Fruit fly (Drosophila melanogaster) whole organism, embryonic: ENCODE data around the gene sno.

ENCODE experiments used
- Atf3 ChIP-seq: fragments of 200-800 bp; sonication (Bioruptor generic); optimal IDR thresholded peaks from 3 replicates; lab custom pipeline; 2016; ENCODE audit warnings: missing biosample characterization, missing genetic modification characterization
- B-H2 ChIP-seq: fragments of 200-800 bp; sonication (Bioruptor generic); optimal IDR thresholded peaks from 2 replicates; lab custom pipeline; 2018; ENCODE audit warnings: missing biosample characterization, mild to moderate bottlenecking, missing genetic modification characterization
- CG12391 ChIP-seq: fragments of 200-800 bp; sonication (Bioruptor generic); optimal IDR thresholded peaks from 3 replicates; lab custom pipeline; 2018; ENCODE audit warnings: missing biosample characterization, mild to moderate bottlenecking, missing genetic modification characterization, moderate library complexity
- CG12659 ChIP-seq: fragments of 200-800 bp; sonication (Bioruptor generic); optimal IDR thresholded peaks from 3 replicates; lab custom pipeline; 2017; ENCODE audit warnings: mild to moderate bottlenecking, missing biosample characterization, missing genetic modification reagents, missing genetic modification characterization
- CG13624 ChIP-seq: fragments of 200-800 bp; sonication (Bioruptor generic); optimal IDR thresholded peaks from 2 replicates; lab custom pipeline; 2016; ENCODE audit warnings: missing biosample characterization, missing genetic modification characterization
- CG15479 ChIP-seq: fragments of 200-800 bp; sonication (Bioruptor generic); optimal IDR thresholded peaks from 3 replicates; lab custom pipeline; 2019; ENCODE audit warnings: missing biosample characterization, mild to moderate bottlenecking, missing genetic modification characterization, moderate library complexity
- CG1647 ChIP-seq: fragments of 200-800 bp; sonication (Bioruptor generic); optimal IDR thresholded peaks from 3 replicates; lab custom pipeline; 2016; ENCODE audit warnings: missing biosample characterization, missing genetic modification characterization
- CG17186 ChIP-seq: fragments of 200-800 bp; sonication (Bioruptor generic); optimal IDR thresholded peaks from 3 replicates; lab custom pipeline; 2017; ENCODE audit warnings: missing biosample characterization, missing genetic modification reagents, missing genetic modification characterization
- CG17385 ChIP-seq: fragments of 200-800 bp; sonication (Bioruptor generic); optimal IDR thresholded peaks from 3 replicates; lab custom pipeline; 2018; ENCODE audit warnings: missing biosample characterization, mild to moderate bottlenecking, missing genetic modification characterization
- CG1792 ChIP-seq: fragments of 200-800 bp; sonication (Bioruptor generic); optimal IDR thresholded peaks from 2 replicates; lab custom pipeline; 2016; ENCODE audit warnings: missing biosample characterization, missing genetic modification characterization
- CG2889 ChIP-seq: fragments of 200-800 bp; sonication (Bioruptor generic); IDR thresholded peaks from 3 replicates; pipeline ENCODE4 v1.3.6; 2022; ENCODE audit warnings: missing biosample characterization, missing genetic modification characterization
- CG3838 ChIP-seq: fragments of 200-800 bp; sonication (Bioruptor generic); optimal IDR thresholded peaks from 3 replicates; lab custom pipeline; 2016; ENCODE audit warnings: missing biosample characterization, missing genetic modification characterization
- CG5180 ChIP-seq: fragments of 200-800 bp; sonication (Bioruptor generic); optimal IDR thresholded peaks from 3 replicates; lab custom pipeline; 2017; ENCODE audit warnings: missing biosample characterization, missing genetic modification characterization, mild to moderate bottlenecking, moderate library complexity, missing genetic modification reagents
- CG6765 ChIP-seq: fragments of 200-800 bp; sonication (Bioruptor generic); optimal IDR thresholded peaks from 3 replicates; lab custom pipeline; 2017; ENCODE audit warnings: missing biosample characterization, mild to moderate bottlenecking, missing genetic modification characterization
- CG8281 ChIP-seq: fragments of 200-800 bp; sonication (Bioruptor generic); optimal IDR thresholded peaks from 2 replicates; lab custom pipeline; 2018; ENCODE audit warnings: missing biosample characterization, mild to moderate bottlenecking, missing genetic modification characterization, moderate library complexity
- CG8359 ChIP-seq: fragments of 200-800 bp; sonication (Bioruptor generic); optimal IDR thresholded peaks from 2 replicates; lab custom pipeline; 2017; ENCODE audit warnings: missing biosample characterization, mild to moderate bottlenecking, missing genetic modification characterization, borderline replicate concordance
- CG9932 ChIP-seq: fragments of 200-800 bp; sonication (Bioruptor generic); IDR thresholded peaks from 2 replicates; pipeline ENCODE4 v1.3.6; 2022; ENCODE audit warnings: missing biosample characterization, missing genetic modification characterization
- D19A ChIP-seq: fragments of 200-800 bp; optimal IDR thresholded peaks from 3 replicates; lab custom pipeline; 2019; ENCODE audit warnings: missing biosample characterization, mild to moderate bottlenecking, missing genetic modification characterization, moderate library complexity
- Drgx ChIP-seq: fragments of 200-800 bp; sonication (Bioruptor generic); IDR thresholded peaks from 2 replicates; pipeline ENCODE4 v1.3.6; 2022; ENCODE audit warnings: missing biosample characterization, missing genetic modification characterization
- E2f2 ChIP-seq: fragments of 200-800 bp; sonication (Bioruptor generic); IDR thresholded peaks from 2 replicates; pipeline ENCODE4 v1.3.6; 2022; ENCODE audit warnings: missing biosample characterization, missing genetic modification characterization
- Ets97D ChIP-seq: fragments of 200-800 bp; sonication (Bioruptor generic); optimal IDR thresholded peaks from 3 replicates; lab custom pipeline; 2016; ENCODE audit warnings: missing biosample characterization, missing genetic modification characterization
- HmgZ ChIP-seq: fragments of 200-800 bp; sonication (Bioruptor generic); optimal IDR thresholded peaks from 2 replicates; lab custom pipeline; 2018; ENCODE audit warnings: missing biosample characterization, mild to moderate bottlenecking, missing genetic modification characterization
- Hr3 ChIP-seq: fragments of 200-800 bp; sonication (Bioruptor generic); optimal IDR thresholded peaks from 3 replicates; lab custom pipeline; 2016; ENCODE audit warnings: missing biosample characterization, missing genetic modification characterization
- Hr51 ChIP-seq, 2 experiments: fragments of 200-800 bp; sonication (Bioruptor generic); optimal IDR thresholded peaks; 2 replicates in 1 of 2; 3 replicates in 1 of 2; lab custom pipeline; 2016 to 2018; ENCODE audit warnings: missing biosample characterization in 2 of 2, missing genetic modification characterization in 2 of 2, mild to moderate bottlenecking in 1 of 2, moderate library complexity in 1 of 2
- Jarid2 ChIP-seq: fragments of 200-800 bp; sonication (Bioruptor generic); optimal IDR thresholded peaks from 3 replicates; lab custom pipeline; 2017; ENCODE audit warnings: mild to moderate bottlenecking, missing biosample characterization, missing genetic modification reagents, missing genetic modification characterization
- Meics ChIP-seq: fragments of 200-800 bp; sonication (Bioruptor generic); optimal IDR thresholded peaks from 2 replicates; lab custom pipeline; 2017; ENCODE audit warnings: missing biosample characterization, mild to moderate bottlenecking, missing genetic modification characterization
- Rfx ChIP-seq: fragments of 200-800 bp; sonication (Bioruptor generic); IDR thresholded peaks from 2 replicates; pipeline ENCODE4 v1.3.6; 2022; ENCODE audit warnings: missing biosample characterization, missing genetic modification characterization
- Sry-δ ChIP-seq: fragments of 200-800 bp; sonication (Bioruptor generic); optimal IDR thresholded peaks from 2 replicates; lab custom pipeline; 2016; ENCODE audit warnings: missing biosample characterization, missing genetic modification characterization
- Vsx1 ChIP-seq: fragments of 200-800 bp; sonication (Bioruptor generic); optimal IDR thresholded peaks from 2 replicates; lab custom pipeline; 2017; ENCODE audit warnings: missing biosample characterization, mild to moderate bottlenecking, missing genetic modification characterization, missing genetic modification reagents
- cad ChIP-seq: fragments of >200 bp; optimal IDR thresholded peaks from 2 replicates; lab custom pipeline; 2017; ENCODE audit warnings: missing biosample characterization, missing genetic modification characterization
- dysf ChIP-seq: fragments of 200-800 bp; sonication (Bioruptor generic); IDR thresholded peaks from 3 replicates; pipeline ENCODE4 v1.3.6; 2022; ENCODE audit warnings: missing biosample characterization, missing genetic modification characterization
- gro ChIP-seq: fragments of 200-800 bp; sonication (Bioruptor generic); optimal IDR thresholded peaks from 2 replicates; lab custom pipeline; 2016; ENCODE audit warnings: missing biosample characterization, missing genetic modification characterization
- gsb-n ChIP-seq: fragments of 200-800 bp; sonication (Bioruptor generic); optimal IDR thresholded peaks from 3 replicates; lab custom pipeline; 2018; ENCODE audit warnings: missing biosample characterization, mild to moderate bottlenecking, missing genetic modification characterization
- hkb ChIP-seq, 2 experiments: fragments of 200-800 bp in 1 of 2; fragments of >200 bp in 1 of 2; sonication (Bioruptor generic) in 1 of 2; IDR thresholded peaks in 1 of 2; optimal IDR thresholded peaks in 1 of 2; 2 replicates each; pipeline versions ENCODE4 v1.3.6 to Lab custom; 2017 to 2022; ENCODE audit warnings: missing biosample characterization in 1 of 2, missing genetic modification characterization in 1 of 2
- hth ChIP-seq: fragments of >200 bp; optimal IDR thresholded peaks from 2 replicates; lab custom pipeline; 2017; ENCODE audit warnings: inconsistent platforms
- ind ChIP-seq: fragments of 200-800 bp; sonication (Bioruptor generic); optimal IDR thresholded peaks from 3 replicates; lab custom pipeline; 2016; ENCODE audit warnings: missing biosample characterization, missing genetic modification characterization
- kah ChIP-seq: fragments of 200-800 bp; sonication (Bioruptor generic); optimal IDR thresholded peaks from 2 replicates; lab custom pipeline; 2018; ENCODE audit warnings: missing biosample characterization, mild to moderate bottlenecking, missing genetic modification characterization
- nerfin-1 ChIP-seq: fragments of 200-800 bp; sonication (Bioruptor generic); optimal IDR thresholded peaks from 3 replicates; lab custom pipeline; 2019; ENCODE audit warnings: missing biosample characterization, mild to moderate bottlenecking, missing genetic modification characterization, moderate library complexity
- onecut ChIP-seq: fragments of 200-800 bp; sonication (Bioruptor generic); IDR thresholded peaks from 2 replicates; pipeline ENCODE4 v1.3.6; 2022; ENCODE audit warnings: missing biosample characterization, missing genetic modification characterization
- sens ChIP-seq: fragments of 200-800 bp; sonication (Bioruptor generic); peaks from one replicate; lab custom pipeline; 2016; ENCODE audit warnings: missing biosample characterization, missing genetic modification characterization
- sima ChIP-seq: fragments of 200-800 bp; sonication (Bioruptor generic); optimal IDR thresholded peaks from 2 replicates; lab custom pipeline; 2016; ENCODE audit warnings: missing biosample characterization, missing genetic modification characterization
- sisA ChIP-seq: fragments of 200-800 bp; sonication (Bioruptor generic); IDR thresholded peaks from 2 replicates; pipeline ENCODE4 v1.3.6; 2022; ENCODE audit warnings: missing biosample characterization, missing genetic modification characterization
- so ChIP-seq: fragments of 200-800 bp; sonication (Bioruptor generic); IDR thresholded peaks from 3 replicates; pipeline ENCODE4 v1.3.6; 2022; ENCODE audit warnings: missing biosample characterization, missing genetic modification characterization
- sob ChIP-seq: fragments of 200-800 bp; sonication (Bioruptor generic); IDR thresholded peaks from 2 replicates; pipeline ENCODE4 v1.3.6; 2022; ENCODE audit warnings: missing biosample characterization, missing genetic modification characterization
- tio ChIP-seq: fragments of 200-800 bp; sonication (Bioruptor generic); optimal IDR thresholded peaks from 2 replicates; lab custom pipeline; 2017; ENCODE audit warnings: missing biosample characterization, missing genetic modification characterization, inconsistent platforms
- unpg ChIP-seq: fragments of 200-800 bp; sonication (Bioruptor generic); optimal IDR thresholded peaks from 3 replicates; lab custom pipeline; 2018; ENCODE audit warnings: missing biosample characterization, mild to moderate bottlenecking, missing genetic modification characterization, moderate library complexity
- vfl ChIP-seq: fragments of 200-800 bp; sonication (Bioruptor generic); optimal IDR thresholded peaks from 2 replicates; lab custom pipeline; 2016; ENCODE audit warnings: missing biosample characterization, missing genetic modification characterization
- wdn ChIP-seq: fragments of 200-800 bp; sonication (Bioruptor generic); IDR thresholded peaks from 2 replicates; pipeline ENCODE4 v1.3.6; 2022; ENCODE audit warnings: missing biosample characterization, missing genetic modification characterization
- wor ChIP-seq: fragments of 200-800 bp; sonication (Bioruptor generic); IDR thresholded peaks from 2 replicates; pipeline ENCODE4 v1.3.6; 2022; ENCODE audit warnings: missing biosample characterization, missing genetic modification characterization
- zf30C ChIP-seq: fragments of 200-800 bp; sonication (Bioruptor generic); optimal IDR thresholded peaks from 3 replicates; lab custom pipeline; 2018; ENCODE audit warnings: missing biosample characterization, mild to moderate bottlenecking, missing genetic modification characterization
- zfh1 ChIP-seq: fragments of 200-800 bp; sonication (Bioruptor generic); IDR thresholded peaks from 3 replicates; pipeline ENCODE4 v1.3.6; 2022; ENCODE audit warnings: missing biosample characterization, missing genetic modification characterization

Gene sno

DNA sequence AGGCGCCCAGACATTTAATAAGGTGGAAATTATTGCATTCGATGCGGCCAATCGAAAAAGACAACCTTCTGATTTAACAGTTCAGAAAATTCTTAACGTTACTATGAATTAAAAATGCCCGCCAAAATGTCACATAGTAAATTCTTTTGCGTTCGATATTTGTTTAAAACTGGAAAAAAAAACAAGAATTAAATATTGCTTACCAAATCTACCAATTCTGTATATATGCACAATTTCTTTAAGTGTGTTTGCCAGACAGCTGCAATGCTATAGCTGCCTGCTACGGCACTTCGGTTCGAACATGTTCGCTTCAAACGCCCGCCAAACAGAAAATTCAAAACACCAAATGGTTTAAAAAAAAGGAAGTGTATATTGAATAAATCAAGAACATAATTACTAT, 2.6 kb upstream of the sno start (continued):
- TF ChIP-seq B-H2 (GFP tag; lab: Kevin White, UChicago), result no peak
- no peak for TF ChIP-seq CG1792 (GFP tag; lab: Kevin White, UChicago)
- peak; percentile 60 for TF ChIP-seq CG12659 (GFP tag; lab: Kevin White, UChicago)
- peak; percentile 75 for TF ChIP-seq sob (GFP tag; lab: Robert Waterston, UW)
- TF ChIP-seq Sry-δ (GFP tag; lab: Kevin White, UChicago), result peak; percentile 43
- no peak for TF ChIP-seq nerfin-1 (tag; lab: Kevin White, UChicago)
- peak; percentile 50 for TF ChIP-seq Hr3 (GFP tag; lab: Kevin White, UChicago)
- TF ChIP-seq HmgZ (tag; lab: Kevin White, UChicago), result peak; percentile 50
- no peak for TF ChIP-seq cad
- peak; percentile 85 for TF ChIP-seq E2f2 (GFP tag; lab: Robert Waterston, UW)
- peak; percentile 56 for TF ChIP-seq CG13624
- peak; percentile 19 for TF ChIP-seq Jarid2 (GFP tag; lab: Kevin White, UChicago)
- peak; percentile 50 for TF ChIP-seq wdn (GFP tag; lab: Robert Waterston, UW)
- peak; percentile 69 for TF ChIP-seq CG9932 (GFP tag; lab: Robert Waterston, UW)
- TF ChIP-seq sisA (GFP tag; lab: Robert Waterston, UW), result peak; percentile 74
- no peak for TF ChIP-seq CG3838 (GFP tag; lab: Kevin White, UChicago)
- TF ChIP-seq CG17385 (GFP tag; lab: Kevin White, UChicago), result peak; percentile 55
- no peak for TF ChIP-seq CG15479
- peak; percentile 94 for TF ChIP-seq sens (GFP tag; lab: Kevin White, UChicago)
- peak; percentile 63 for TF ChIP-seq Meics (GFP tag; lab: Kevin White, UChicago)
- TF ChIP-seq CG12391, result peak; percentile 66
- TF ChIP-seq sima (GFP tag; lab: Kevin White, UChicago), result peak; percentile 20
- peak; percentile 74 for TF ChIP-seq gro (GFP tag; lab: Kevin White, UChicago)
- peak; percentile 8 for TF ChIP-seq D19A (tag; lab: Kevin White, UChicago)
- no peak for TF ChIP-seq hkb (optimal IDR thresholded peaks at IDR 0.05; lab: Kevin White, UChicago)
- TF ChIP-seq hkb (GFP tag; IDR thresholded peaks at IDR 0.05; lab: Robert Waterston, UW), result peak; percentile 82
- peak; percentile 62 for TF ChIP-seq dysf
- TF ChIP-seq zfh1, result peak; percentile 63; the same call in 1 of the 3 replicates
- peak; percentile 66 for TF ChIP-seq gsb-n (tag; lab: Kevin White, UChicago)
- TF ChIP-seq onecut (GFP tag; lab: Robert Waterston, UW), result 0 out of 2 replicates have a peak, but pooled peaks have one; percentile 16
- no peak for TF ChIP-seq kah
- TF ChIP-seq CG8281 (tag; lab: Kevin White, UChicago), result no peak
- TF ChIP-seq vfl (GFP tag; lab: Kevin White, UChicago), result peak; percentile 35
- peak; percentile 35 for TF ChIP-seq Ets97D (GFP tag; lab: Kevin White, UChicago)
- peak; percentile 81 for TF ChIP-seq Rfx (GFP tag; lab: Robert Waterston, UW)
- peak; percentile 28 to 72 for TF ChIP-seq Hr51 (GFP tag; optimal IDR thresholded peaks at IDR 0.05; lab: Kevin White, UChicago)
- TF ChIP-seq unpg, result peak; percentile 69
- peak; percentile 42 for TF ChIP-seq Atf3 (GFP tag; lab: Kevin White, UChicago)
- peak; percentile 55 for TF ChIP-seq tio (GFP tag; lab: Kevin White, UChicago)
- no peak for TF ChIP-seq Vsx1
- TF ChIP-seq CG17186 (GFP tag; lab: Kevin White, UChicago), result no peak
- TF ChIP-seq CG8359 (GFP tag; lab: Kevin White, UChicago), result peak; percentile 19
- TF ChIP-seq so (GFP tag; lab: Robert Waterston, UW), result 0 out of 3 replicates have a peak, but pooled peaks have one; percentile 16
- peak; percentile 70 for TF ChIP-seq Drgx
- TF ChIP-seq CG5180, result peak; percentile 100
- TF ChIP-seq hth (lab: Kevin White, UChicago), result no peak
- peak; percentile 61 for TF ChIP-seq ind (GFP tag; lab: Kevin White, UChicago)
- peak; percentile 96 for TF ChIP-seq zf30C (GFP tag; lab: Kevin White, UChicago)
- TF ChIP-seq CG6765 (GFP tag; lab: Kevin White, UChicago), result no peak
- TF ChIP-seq CG2889, result 0 out of 3 replicates have a peak, but pooled peaks have one; percentile 7
- TF ChIP-seq wor (GFP tag; lab: Robert Waterston, UW), result no peak
- peak; percentile 0 for TF ChIP-seq CG1647 (GFP tag; lab: Kevin White, UChicago)
